Worm (Caenorhabditis elegans): ENCODE results near the gene Y69H2.9.

Gene Y69H2.9

ce11 chrV:18701306-18701705, at the start of gene Y69H2.9:
Y69H2.9 (plus strand) TSS chrV:18701538.
- TF ChIP-seq unc-62 (GFP tag; optimal IDR thresholded peaks at IDR 0.05), result no peak

ce11 chrV:18656363-18656762, 45.0 kb upstream of the Y69H2.9 start:
- no peak for TF ChIP-seq unc-62 (GFP tag; optimal IDR thresholded peaks at IDR 0.05)

- no peak for TF ChIP-seq unc-62 (GFP tag; optimal IDR thresholded peaks at IDR 0.05)
Observed at ce11 chrV:18657391-18657790, 43.9 kb upstream of the Y69H2.9 start.

- TF ChIP-seq unc-62 (GFP tag; optimal IDR thresholded peaks at IDR 0.05), result no peak
Observed at ce11 chrV:18658914-18659313, 42.4 kb upstream of the Y69H2.9 start.

ce11 chrV:18662333-18662732, 39.0 kb upstream of the Y69H2.9 start:
- TF ChIP-seq unc-62 (GFP tag; optimal IDR thresholded peaks at IDR 0.05), result no peak

ce11 chrV:18664026-18664425, 37.3 kb upstream of the Y69H2.9 start, which contains the start of gene Y69H2.3:
Y69H2.3 (minus strand) TSS chrV:18664126.
- TF ChIP-seq unc-62 (GFP tag; optimal IDR thresholded peaks at IDR 0.05), result no peak

ce11 chrV:18667179-18667578, 34.2 kb upstream of the Y69H2.9 start:
- TF ChIP-seq unc-62 (GFP tag; optimal IDR thresholded peaks at IDR 0.05), result no peak

- TF ChIP-seq unc-62 (GFP tag; optimal IDR thresholded peaks at IDR 0.05), result no peak
Observed at ce11 chrV:18670017-18670416, 31.3 kb upstream of the Y69H2.9 start, which contains the start of gene Y69H2.10. Y69H2.10 (plus strand) TSS chrV:18670317.

- TF ChIP-seq unc-62 (GFP tag; optimal IDR thresholded peaks at IDR 0.05), result no peak
Observed at ce11 chrV:18671811-18672210, 29.5 kb upstream of the Y69H2.9 start.

ce11 chrV:18674367-18674766, 27.0 kb upstream of the Y69H2.9 start:
- TF ChIP-seq unc-62 (GFP tag; optimal IDR thresholded peaks at IDR 0.05), result no peak

ce11 chrV:18684455-18684987, 16.8 kb upstream of the Y69H2.9 start, which contains the start of gene Y69H2.17:
Y69H2.17 (plus strand) TSS chrV:18684937.
- TF ChIP-seq unc-62 (GFP tag; optimal IDR thresholded peaks at IDR 0.05), result no peak

- no peak for TF ChIP-seq unc-62 (GFP tag; optimal IDR thresholded peaks at IDR 0.05)
Observed at ce11 chrV:18687361-18687760, 14.0 kb upstream of the Y69H2.9 start.

- no peak for TF ChIP-seq unc-62 (GFP tag; optimal IDR thresholded peaks at IDR 0.05)
Observed at ce11 chrV:18689681-18690080, 11.7 kb upstream of the Y69H2.9 start, which contains the start of the genes ubc-19 and Y69H2.7. ubc-19 (minus strand) TSS chrV:18689762. Y69H2.7 (plus strand) TSS chrV:18689989.

- TF ChIP-seq unc-62 (GFP tag; optimal IDR thresholded peaks at IDR 0.05), result no peak
Observed at ce11 chrV:18695469-18695868, 5.9 kb upstream of the Y69H2.9 start.

- TF ChIP-seq unc-62 (GFP tag; optimal IDR thresholded peaks at IDR 0.05), result no peak
Observed at ce11 chrV:18699326-18699725, 2.0 kb upstream of the Y69H2.9 start, which contains the start of gene nhr-241. nhr-241 (plus strand) TSS chrV:18699451.

- no peak for TF ChIP-seq unc-62 (GFP tag; optimal IDR thresholded peaks at IDR 0.05)
Observed at ce11 chrV:18705319-18706062, 4.2 kb downstream of the Y69H2.9 start.

ce11 chrV:18706063-18706620, 4.8 kb downstream of the Y69H2.9 start, which contains the start of gene Y17D7C.1:
Y17D7C.1 (plus strand) TSS chrV:18706570.
- no peak for TF ChIP-seq unc-62 (GFP tag; optimal IDR thresholded peaks at IDR 0.05)

Data from whole organism, dauer.